Fruit fly (Drosophila melanogaster) whole organism, embryonic: ENCODE measurements around the gene Best3.

ENCODE experiments used
- Abd-B ChIP-seq: fragments of 200-800 bp; sonication (Bioruptor generic); optimal IDR thresholded peaks from 2 replicates; lab custom pipeline; 2018; ENCODE audit warnings: missing biosample characterization, mild to moderate bottlenecking, missing genetic modification characterization, moderate library complexity
- Atf-2 ChIP-seq: fragments of 200-800 bp; sonication (Bioruptor generic); optimal IDR thresholded peaks from 2 replicates; lab custom pipeline; 2016; ENCODE audit warnings: missing biosample characterization, missing genetic modification characterization
- CG10274 ChIP-seq: fragments of 200-800 bp; sonication (Bioruptor generic); optimal IDR thresholded peaks from 3 replicates; lab custom pipeline; 2017; ENCODE audit warnings: missing biosample characterization, mild to moderate bottlenecking, missing genetic modification characterization
- CG11093 ChIP-seq: fragments of 200-800 bp; sonication (Bioruptor generic); IDR thresholded peaks from 3 replicates; pipeline ENCODE4 v1.3.6; 2022; ENCODE audit warnings: missing biosample characterization, missing genetic modification characterization
- CG11398 ChIP-seq: fragments of 200-800 bp; sonication (Bioruptor generic); optimal IDR thresholded peaks from 2 replicates; lab custom pipeline; 2016; ENCODE audit warnings: missing biosample characterization, missing genetic modification characterization
- CG12299 ChIP-seq: fragments of 200-800 bp; sonication (Bioruptor generic); optimal IDR thresholded peaks from 2 replicates; lab custom pipeline; 2018; ENCODE audit warnings: missing biosample characterization, mild to moderate bottlenecking, missing genetic modification characterization
- CG12391 ChIP-seq: fragments of 200-800 bp; sonication (Bioruptor generic); optimal IDR thresholded peaks from 3 replicates; lab custom pipeline; 2018; ENCODE audit warnings: missing biosample characterization, mild to moderate bottlenecking, missing genetic modification characterization, moderate library complexity
- CG13624 ChIP-seq: fragments of 200-800 bp; sonication (Bioruptor generic); optimal IDR thresholded peaks from 2 replicates; lab custom pipeline; 2016; ENCODE audit warnings: missing biosample characterization, missing genetic modification characterization
- CG14860 ChIP-seq: fragments of 200-800 bp; sonication (Bioruptor generic); IDR thresholded peaks from 3 replicates; pipeline ENCODE4 v1.3.6; 2022; ENCODE audit warnings: missing biosample characterization, missing genetic modification characterization; ENCODE audit not compliant: partially characterized antibody
- CG15696 ChIP-seq: fragments of 200-800 bp; sonication (Bioruptor generic); optimal IDR thresholded peaks from 2 replicates; lab custom pipeline; 2019; ENCODE audit warnings: missing biosample characterization, mild to moderate bottlenecking, missing genetic modification characterization, moderate library complexity
- CG17328 ChIP-seq: fragments of 200-800 bp; sonication (Bioruptor generic); IDR thresholded peaks from 2 replicates; pipeline ENCODE4 v1.3.6; 2022; ENCODE audit warnings: missing biosample characterization, missing genetic modification characterization
- CG2199 ChIP-seq: fragments of 200-800 bp; sonication (Bioruptor generic); IDR thresholded peaks from 3 replicates; pipeline ENCODE4 v1.3.6; 2022; ENCODE audit warnings: missing biosample characterization, missing genetic modification characterization
- CG30431 ChIP-seq: fragments of 200-800 bp; sonication (Bioruptor generic); optimal IDR thresholded peaks from 2 replicates; lab custom pipeline; 2017; ENCODE audit warnings: missing biosample characterization, missing genetic modification characterization
- CG3065 ChIP-seq: fragments of 200-800 bp; sonication (Bioruptor generic); optimal IDR thresholded peaks from 2 replicates; lab custom pipeline; 2016; ENCODE audit warnings: missing biosample characterization, missing genetic modification characterization
- CG3281 ChIP-seq: fragments of 200-800 bp; sonication (Bioruptor generic); optimal IDR thresholded peaks from 3 replicates; lab custom pipeline; 2017; ENCODE audit warnings: missing biosample characterization, mild to moderate bottlenecking, missing genetic modification characterization
- CG34224 ChIP-seq: fragments of 200-800 bp; sonication (Bioruptor generic); IDR thresholded peaks from 3 replicates; pipeline ENCODE4 v1.3.6; 2022; ENCODE audit warnings: missing biosample characterization, missing genetic modification characterization; ENCODE audit not compliant: partially characterized antibody
- CG34422 ChIP-seq: fragments of 200-800 bp; sonication (Bioruptor generic); IDR thresholded peaks from 3 replicates; pipeline ENCODE4 v1.3.6; 2022; ENCODE audit warnings: missing biosample characterization, missing genetic modification characterization
- CG43689 ChIP-seq: fragments of 200-800 bp; sonication (Bioruptor generic); IDR thresholded peaks from 2 replicates; pipeline ENCODE4 v1.3.6; 2022; ENCODE audit warnings: missing biosample characterization, missing genetic modification characterization
- CG4404 ChIP-seq: fragments of 200-800 bp; sonication (Bioruptor generic); IDR thresholded peaks from 2 replicates; pipeline ENCODE4 v1.3.6; 2022; ENCODE audit warnings: missing biosample characterization, missing genetic modification characterization
- CG4854 ChIP-seq: fragments of 200-800 bp; sonication (Bioruptor generic); optimal IDR thresholded peaks from 2 replicates; lab custom pipeline; 2016; ENCODE audit warnings: missing biosample characterization, missing genetic modification characterization, inconsistent platforms
- CG6854 ChIP-seq: fragments of 200-800 bp; sonication (Bioruptor generic); optimal IDR thresholded peaks from 3 replicates; lab custom pipeline; 2017; ENCODE audit warnings: missing biosample characterization, mild to moderate bottlenecking, missing genetic modification characterization
- CG7839 ChIP-seq: fragments of 200-800 bp; sonication (Bioruptor generic); optimal IDR thresholded peaks from 3 replicates; lab custom pipeline; 2018; ENCODE audit warnings: missing biosample characterization, mild to moderate bottlenecking, missing genetic modification characterization, moderate library complexity
- E2f2 ChIP-seq: fragments of 200-800 bp; sonication (Bioruptor generic); IDR thresholded peaks from 2 replicates; pipeline ENCODE4 v1.3.6; 2022; ENCODE audit warnings: missing biosample characterization, missing genetic modification characterization
- H15 ChIP-seq: fragments of 200-800 bp; sonication (Bioruptor generic); IDR thresholded peaks from 3 replicates; pipeline ENCODE4 v1.3.6; 2022; ENCODE audit warnings: missing biosample characterization, missing genetic modification characterization
- HHEX ChIP-seq: fragments of 200-800 bp; sonication (Bioruptor generic); optimal IDR thresholded peaks from 3 replicates; lab custom pipeline; 2017; ENCODE audit warnings: missing biosample characterization, mild to moderate bottlenecking, missing genetic modification characterization, missing genetic modification reagents
- HLH4C ChIP-seq: fragments of 200-800 bp; sonication (Bioruptor generic); IDR thresholded peaks from 3 replicates; pipeline ENCODE4 v1.3.6; 2022; ENCODE audit warnings: missing biosample characterization, missing genetic modification characterization; ENCODE audit not compliant: partially characterized antibody
- HmgD ChIP-seq: fragments of 200-800 bp; sonication (Bioruptor generic); optimal IDR thresholded peaks from 3 replicates; lab custom pipeline; 2016; ENCODE audit warnings: missing biosample characterization, missing genetic modification characterization
- Hr39 ChIP-seq: fragments of >200 bp; optimal IDR thresholded peaks from 2 replicates; lab custom pipeline; 2017
- Neu2 ChIP-seq: fragments of 200-800 bp; sonication (Bioruptor generic); optimal IDR thresholded peaks from 3 replicates; lab custom pipeline; 2016; ENCODE audit warnings: missing biosample characterization, missing genetic modification characterization, borderline replicate concordance
- Opbp ChIP-seq: fragments of 200-800 bp; sonication (Bioruptor generic); IDR thresholded peaks from 3 replicates; pipeline ENCODE4 v1.3.6; 2022; ENCODE audit warnings: missing biosample characterization, missing genetic modification characterization; ENCODE audit not compliant: partially characterized antibody
- Tbp ChIP-seq: fragments of >200 bp; optimal IDR thresholded peaks from 2 replicates; lab custom pipeline; 2018; ENCODE audit warnings: missing biosample characterization, missing genetic modification characterization
- Xbp1 ChIP-seq: fragments of 200-800 bp; sonication (Bioruptor generic); optimal IDR thresholded peaks from 3 replicates; lab custom pipeline; 2016; ENCODE audit warnings: missing biosample characterization, mild to moderate bottlenecking, missing genetic modification characterization
- al ChIP-seq: fragments of 200-800 bp; sonication (Bioruptor generic); IDR thresholded peaks from 2 replicates; pipeline ENCODE4 v1.3.6; 2022; ENCODE audit warnings: missing biosample characterization, missing genetic modification characterization
- ap ChIP-seq: fragments of 200-800 bp; sonication (Bioruptor generic); IDR thresholded peaks from 2 replicates; pipeline ENCODE4 v1.3.6; 2022; ENCODE audit warnings: missing biosample characterization, missing genetic modification characterization
- ara ChIP-seq: fragments of 200-800 bp; sonication (Bioruptor generic); IDR thresholded peaks from 2 replicates; pipeline ENCODE4 v1.3.6; 2022; ENCODE audit warnings: missing biosample characterization, missing genetic modification characterization
- bsh ChIP-seq, 2 experiments: fragments of 200-800 bp; sonication (Bioruptor generic); optimal IDR thresholded peaks; 2 replicates each; lab custom pipeline; 2017 to 2018; ENCODE audit warnings: mild to moderate bottlenecking in 2 of 2, missing biosample characterization in 2 of 2, missing genetic modification characterization in 2 of 2, moderate library complexity in 1 of 2
- btn ChIP-seq: fragments of 200-800 bp; sonication (Bioruptor generic); optimal IDR thresholded peaks from 2 replicates; lab custom pipeline; 2016; ENCODE audit warnings: missing biosample characterization, missing genetic modification characterization
- disco-r ChIP-seq: fragments of 200-800 bp; sonication (Bioruptor generic); optimal IDR thresholded peaks from 2 replicates; lab custom pipeline; 2016; ENCODE audit warnings: missing biosample characterization, missing genetic modification characterization
- eve ChIP-seq, 2 experiments: fragments of >200 bp; optimal IDR thresholded peaks; 2 replicates each; lab custom pipeline; 2017; ENCODE audit warnings: missing biosample characterization in 2 of 2, missing genetic modification characterization in 2 of 2
- eyg ChIP-seq: fragments of 200-800 bp; sonication (Bioruptor generic); optimal IDR thresholded peaks from 3 replicates; lab custom pipeline; 2016; ENCODE audit warnings: missing biosample characterization, missing genetic modification characterization
- fd102C ChIP-seq: fragments of 200-800 bp; sonication (Bioruptor generic); optimal IDR thresholded peaks from 2 replicates; lab custom pipeline; 2018; ENCODE audit warnings: missing biosample characterization, mild to moderate bottlenecking, missing genetic modification characterization, moderate library complexity
- fu2 ChIP-seq: fragments of 200-800 bp; sonication (Bioruptor generic); optimal IDR thresholded peaks from 2 replicates; lab custom pipeline; 2016; ENCODE audit warnings: missing biosample characterization, missing genetic modification characterization
- jigr1 ChIP-seq: fragments of 200-800 bp; sonication (Bioruptor generic); IDR thresholded peaks from 3 replicates; pipeline ENCODE4 v1.3.6; 2022; ENCODE audit warnings: missing biosample characterization, missing genetic modification characterization
- kay ChIP-seq: fragments of 200-800 bp; sonication (Bioruptor generic); optimal IDR thresholded peaks from 2 replicates; lab custom pipeline; 2016; ENCODE audit warnings: missing biosample characterization, missing genetic modification characterization
- kni ChIP-seq: fragments of 200-800 bp; sonication (Bioruptor generic); optimal IDR thresholded peaks from 3 replicates; lab custom pipeline; 2017; ENCODE audit warnings: mild to moderate bottlenecking, missing biosample characterization, missing genetic modification reagents, missing genetic modification characterization
- p53 ChIP-seq: fragments of 200-800 bp; sonication (Bioruptor generic); optimal IDR thresholded peaks from 2 replicates; lab custom pipeline; 2016; ENCODE audit warnings: missing biosample characterization, missing genetic modification characterization
- pzg ChIP-seq: fragments of 200-800 bp; sonication (Bioruptor generic); optimal IDR thresholded peaks from 3 replicates; lab custom pipeline; 2018; ENCODE audit warnings: missing biosample characterization, mild to moderate bottlenecking, missing genetic modification characterization, moderate library complexity
- rib ChIP-seq: fragments of 200-800 bp; sonication (Bioruptor generic); IDR thresholded peaks from 2 replicates; pipeline ENCODE4 v1.3.6; 2022; ENCODE audit warnings: missing biosample characterization, missing genetic modification characterization
- sim ChIP-seq: fragments of 200-800 bp; sonication (Bioruptor generic); IDR thresholded peaks from 2 replicates; pipeline ENCODE4 v1.3.6; 2022; ENCODE audit warnings: missing biosample characterization, missing genetic modification characterization
- sisA ChIP-seq: fragments of 200-800 bp; sonication (Bioruptor generic); IDR thresholded peaks from 2 replicates; pipeline ENCODE4 v1.3.6; 2022; ENCODE audit warnings: missing biosample characterization, missing genetic modification characterization
- sqz ChIP-seq: fragments of 200-800 bp; sonication (Bioruptor generic); optimal IDR thresholded peaks from 3 replicates; lab custom pipeline; 2018; ENCODE audit warnings: missing biosample characterization, mild to moderate bottlenecking, missing genetic modification characterization
- sr ChIP-seq: fragments of 200-800 bp; sonication (Bioruptor generic); IDR thresholded peaks from 3 replicates; pipeline ENCODE4 v1.3.6; 2022; ENCODE audit warnings: missing biosample characterization, missing genetic modification characterization

Gene Best3

DNA sequence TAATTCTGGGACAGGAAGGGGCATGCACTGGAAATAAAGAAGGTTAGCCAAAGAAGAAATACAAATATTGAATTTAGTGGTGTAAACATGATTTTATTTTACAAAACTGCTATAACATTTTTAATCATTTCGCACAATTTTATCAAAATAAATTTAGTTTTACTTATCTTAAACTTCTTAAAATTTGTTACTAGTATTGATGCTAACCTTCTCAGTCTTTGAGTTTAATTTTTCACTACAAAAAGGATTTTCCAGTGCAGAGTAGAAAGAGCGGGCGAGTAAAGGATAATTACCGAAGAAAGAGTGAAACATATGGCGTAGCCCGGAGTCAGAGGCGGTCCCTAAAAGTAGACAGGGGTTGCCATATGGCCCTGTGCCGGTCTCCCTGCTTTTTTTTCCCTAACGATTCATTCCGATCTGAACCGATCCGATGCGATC is 18.4 kb upstream of the Best3 start (continued):
- no peak for TF ChIP-seq Abd-B (GFP tag; lab: Kevin White, UChicago)
- TF ChIP-seq CG3065 (GFP tag; lab: Kevin White, UChicago): no peak
- no peak for TF ChIP-seq HmgD (GFP tag; lab: Kevin White, UChicago)
- peak; percentile 11 for TF ChIP-seq Neu2 (GFP tag; lab: Kevin White, UChicago)
- TF ChIP-seq CG4854 (GFP tag; lab: Kevin White, UChicago): no peak
- TF ChIP-seq CG34422 (GFP tag; lab: Robert Waterston, UW): no peak
- TF ChIP-seq sqz (GFP tag; lab: Kevin White, UChicago): peak; percentile 52
- TF ChIP-seq HHEX (GFP tag; lab: Kevin White, UChicago): no peak
- no peak for TF ChIP-seq jigr1 (GFP tag; lab: Robert Waterston, UW)
- TF ChIP-seq al: no peak
- TF ChIP-seq HLH4C (GFP tag; lab: Robert Waterston, UW): no peak
- peak; percentile 71 for TF ChIP-seq fd102C (GFP tag; lab: Kevin White, UChicago)
- TF ChIP-seq eve (GFP tag; optimal IDR thresholded peaks at IDR 0.05; lab: Kevin White, UChicago): peak in 1 of 2 experiments; percentile 31
- TF ChIP-seq ara (GFP tag; lab: Robert Waterston, UW): no peak
- TF ChIP-seq CG4404 (GFP tag; lab: Robert Waterston, UW): peak; percentile 87
- no peak for TF ChIP-seq CG43689 (GFP tag; lab: Robert Waterston, UW)
- TF ChIP-seq p53 (GFP tag; lab: Kevin White, UChicago): no peak
- TF ChIP-seq eyg: no peak
- TF ChIP-seq CG12391: peak; percentile 74
- TF ChIP-seq ap (GFP tag; lab: Robert Waterston, UW): no peak
- TF ChIP-seq CG6854 (GFP tag; lab: Kevin White, UChicago): no peak
- no peak for TF ChIP-seq CG12299
- no peak for TF ChIP-seq Atf-2 (GFP tag; lab: Kevin White, UChicago)
- peak; percentile 46 for TF ChIP-seq CG7839 (tag; lab: Kevin White, UChicago)
- no peak for TF ChIP-seq H15
- no peak for TF ChIP-seq disco-r
- TF ChIP-seq btn (GFP tag; lab: Kevin White, UChicago): no peak
- peak; percentile 21 for TF ChIP-seq Xbp1 (GFP tag; lab: Kevin White, UChicago)
- no peak for TF ChIP-seq CG3281 (GFP tag; lab: Kevin White, UChicago)
- no peak for TF ChIP-seq fu2
- peak; percentile 7 for TF ChIP-seq CG30431 (GFP tag; lab: Kevin White, UChicago)
- no peak for TF ChIP-seq kay (GFP tag; lab: Kevin White, UChicago)
- no peak for TF ChIP-seq Hr39 (lab: Kevin White, UChicago)
- no peak for TF ChIP-seq CG34224 (GFP tag; lab: Robert Waterston, UW)
- peak in 1 of 2 experiments; percentile 41 for TF ChIP-seq bsh (GFP tag; optimal IDR thresholded peaks at IDR 0.05; lab: Kevin White, UChicago)
- no peak for TF ChIP-seq pzg (GFP tag; lab: Kevin White, UChicago)
- no peak for TF ChIP-seq CG11398 (GFP tag; lab: Kevin White, UChicago)
- TF ChIP-seq CG11093 (GFP tag; lab: Robert Waterston, UW): no peak
- TF ChIP-seq sisA (GFP tag; lab: Robert Waterston, UW): no peak
- no peak for TF ChIP-seq CG13624 (GFP tag; lab: Kevin White, UChicago)
- TF ChIP-seq sr (GFP tag; lab: Robert Waterston, UW): no peak
- TF ChIP-seq CG15696 (tag; lab: Kevin White, UChicago): peak; percentile 96
- no peak for TF ChIP-seq Opbp (GFP tag; lab: Robert Waterston, UW)
- TF ChIP-seq CG2199 (GFP tag; lab: Robert Waterston, UW): peak; percentile 81; the same call in 1 of the 3 replicates
- TF ChIP-seq CG14860 (GFP tag; lab: Robert Waterston, UW): no peak
- no peak for TF ChIP-seq rib (GFP tag; lab: Robert Waterston, UW)
- TF ChIP-seq sim (GFP tag; lab: Robert Waterston, UW): no peak
- no peak for TF ChIP-seq CG10274 (GFP tag; lab: Kevin White, UChicago)
- TF ChIP-seq kni (GFP tag; lab: Kevin White, UChicago): no peak
- TF ChIP-seq Tbp (GFP tag; lab: Kevin White, UChicago): no peak
- peak; percentile 57; the same call in 1 of the 2 replicates for TF ChIP-seq CG17328 (GFP tag; lab: Robert Waterston, UW)
- TF ChIP-seq E2f2 (GFP tag; lab: Robert Waterston, UW): no peak
